Fruit fly (Drosophila melanogaster): Measurements from ENCODE around the gene CG43725.

The CG43725 gene

DNA sequence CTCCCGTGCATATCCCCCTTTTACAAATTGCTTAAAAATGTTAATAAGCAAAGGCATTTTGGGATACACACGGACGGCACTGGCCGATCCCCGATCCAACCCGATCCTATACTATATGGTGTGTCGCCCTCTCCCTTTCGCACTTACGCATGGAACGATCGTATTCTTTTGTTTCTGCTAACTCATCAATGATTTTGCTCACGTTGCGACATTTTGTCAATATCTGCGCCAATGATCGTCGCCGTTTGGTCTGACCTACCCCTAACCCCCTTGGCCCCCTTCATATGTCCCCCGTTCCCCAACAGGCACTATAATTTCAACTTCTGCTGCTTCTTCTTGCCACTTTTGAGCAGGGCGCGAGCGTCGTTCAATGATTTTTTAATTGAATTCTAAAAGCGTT, 25.6 kb upstream of the CG43725 start:
- no peak for TF ChIP-seq Lpt (GFP tag; optimal IDR thresholded peaks at IDR 0.05)
- TF ChIP-seq OdsH (GFP tag; optimal IDR thresholded peaks at IDR 0.05) = no peak
- no peak for TF ChIP-seq CG6808 (GFP tag; optimal IDR thresholded peaks at IDR 0.05)
- no peak for TF ChIP-seq CG10631 (GFP tag; optimal IDR thresholded peaks at IDR 0.05)
- TF ChIP-seq Ets96B (tag; optimal IDR thresholded peaks at IDR 0.05) = no peak
- no peak for TF ChIP-seq Gug (GFP tag; IDR thresholded peaks at IDR 0.05)
- TF ChIP-seq Smox (GFP tag; optimal IDR thresholded peaks at IDR 0.05) = no peak
- TF ChIP-seq Blimp-1 (GFP tag; optimal IDR thresholded peaks at IDR 0.05) = no peak
- no peak for TF ChIP-seq CG11294 (GFP tag; IDR thresholded peaks at IDR 0.05)
- TF ChIP-seq CG11902 (GFP tag; optimal IDR thresholded peaks at IDR 0.05) = no peak
- TF ChIP-seq fd85E (GFP tag; optimal IDR thresholded peaks at IDR 0.05) = no peak
- TF ChIP-seq CG1621 (tag; optimal IDR thresholded peaks at IDR 0.05) = no peak
- no peak for TF ChIP-seq ss (GFP tag; optimal IDR thresholded peaks at IDR 0.05)
- no peak for TF ChIP-seq CG8319 (GFP tag; optimal IDR thresholded peaks at IDR 0.05)

DNA sequence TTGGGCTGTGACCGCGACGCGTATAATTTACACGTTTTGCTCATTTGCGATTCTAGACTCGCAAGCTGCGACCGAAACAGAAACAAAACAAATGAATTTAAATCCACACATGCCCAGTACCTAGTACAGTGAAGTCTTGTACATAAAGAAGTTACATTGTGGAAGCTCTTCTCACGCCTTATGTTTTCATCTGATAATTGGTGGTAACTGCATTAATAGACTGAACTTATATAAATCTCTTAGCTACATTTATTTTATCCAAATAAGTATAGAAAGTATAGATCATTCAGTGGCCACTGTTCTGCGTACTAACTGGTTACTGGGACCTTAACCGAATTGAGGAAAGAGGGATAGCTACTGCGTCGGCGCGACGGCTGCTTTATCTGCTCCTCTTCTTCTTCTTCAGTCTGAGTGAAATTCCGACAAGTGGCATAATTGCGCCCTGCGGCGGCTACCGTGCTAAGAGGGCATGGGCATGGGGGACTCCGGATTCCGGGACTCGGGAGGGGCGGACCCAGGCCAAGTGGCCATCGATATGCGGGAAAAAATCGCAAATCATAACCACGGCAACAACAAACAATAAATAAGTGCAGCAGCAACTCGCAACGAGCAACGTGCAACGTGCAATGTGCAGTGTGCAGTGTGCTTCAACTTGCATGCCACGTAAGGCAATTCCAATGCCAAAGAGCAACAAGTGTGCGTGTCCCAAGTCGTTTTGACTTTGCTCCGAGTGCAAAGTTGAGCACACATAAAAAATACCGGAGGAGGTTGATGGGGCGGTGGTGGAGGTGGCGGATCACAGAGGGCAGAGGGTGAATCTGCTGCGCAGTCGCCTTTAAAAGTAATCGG, 23.4 kb upstream of the CG43725 start:
- peak; percentile 31 for TF ChIP-seq Sox102F (GFP tag; optimal IDR thresholded peaks at IDR 0.05)
- peak; percentile 58 for TF ChIP-seq svp (GFP tag)
- peak; percentile 24 for TF ChIP-seq CG9139 (GFP tag; optimal IDR thresholded peaks at IDR 0.05)
- TF ChIP-seq CG34406 (GFP tag; optimal IDR thresholded peaks at IDR 0.05) = peak; percentile 43
- no peak for TF ChIP-seq CG7368 (GFP tag; optimal IDR thresholded peaks at IDR 0.05)
- TF ChIP-seq Lpt (GFP tag; optimal IDR thresholded peaks at IDR 0.05) = no peak
- peak; percentile 33 for TF ChIP-seq CG8319 (GFP tag; optimal IDR thresholded peaks at IDR 0.05)
- TF ChIP-seq topi (GFP tag; optimal IDR thresholded peaks at IDR 0.05) = no peak
- TF ChIP-seq CG11762 (GFP tag; optimal IDR thresholded peaks at IDR 0.05; ENCODE audit: insufficient read depth) = no peak
- peak; percentile 16; the same call in 1 of the 3 replicates for TF ChIP-seq CG6163 (GFP tag; IDR thresholded peaks at IDR 0.05)
- TF ChIP-seq eg (GFP tag; IDR thresholded peaks at IDR 0.05) = 0 out of 3 replicates have a peak, but pooled peaks have one; percentile 25
- TF ChIP-seq dac (GFP tag; optimal IDR thresholded peaks at IDR 0.05) = no peak
- peak; percentile 54 for TF ChIP-seq CG3032 (tag; optimal IDR thresholded peaks at IDR 0.05)
- no peak for TF ChIP-seq CG8119 (GFP tag; IDR thresholded peaks at IDR 0.05)
- TF ChIP-seq CG6854 (GFP tag; optimal IDR thresholded peaks at IDR 0.05) = no peak
- peak in 1 of 2 experiments; percentile 96 for TF ChIP-seq ss (GFP tag; optimal IDR thresholded peaks at IDR 0.05)
- TF ChIP-seq CG8632 (GFP tag; optimal IDR thresholded peaks at IDR 0.05) = peak; percentile 44
- peak; percentile 30 for TF ChIP-seq pdm3 (GFP tag; optimal IDR thresholded peaks at IDR 0.05)
- no peak for TF ChIP-seq Blimp-1 (GFP tag; optimal IDR thresholded peaks at IDR 0.05)
- no peak for TF ChIP-seq CG11294 (GFP tag; IDR thresholded peaks at IDR 0.05)
- peak; percentile 23 for TF ChIP-seq CG31627 (GFP tag; optimal IDR thresholded peaks at IDR 0.05)
- TF ChIP-seq Met (GFP tag; optimal IDR thresholded peaks at IDR 0.05) = peak; percentile 54
- TF ChIP-seq net (GFP tag; optimal IDR thresholded peaks at IDR 0.05) = no peak
- no peak for TF ChIP-seq Gug (GFP tag; IDR thresholded peaks at IDR 0.05)
- TF ChIP-seq fd85E (GFP tag; optimal IDR thresholded peaks at IDR 0.05) = no peak
- TF ChIP-seq achi (GFP tag; optimal IDR thresholded peaks at IDR 0.05) = no peak
- TF ChIP-seq Hr4 (GFP tag; optimal IDR thresholded peaks at IDR 0.05) = no peak
- TF ChIP-seq lz (GFP tag; optimal IDR thresholded peaks at IDR 0.05) = peak; percentile 15
- TF ChIP-seq Sox15 (GFP tag; optimal IDR thresholded peaks at IDR 0.05) = peak; percentile 12
- TF ChIP-seq acj6 (GFP tag; optimal IDR thresholded peaks at IDR 0.05) = peak; percentile 31
- peak; percentile 40 for TF ChIP-seq CG1621 (tag; optimal IDR thresholded peaks at IDR 0.05)
- TF ChIP-seq CG4318 (GFP tag; optimal IDR thresholded peaks at IDR 0.05) = no peak
- no peak for TF ChIP-seq CG6276 (GFP tag; optimal IDR thresholded peaks at IDR 0.05)
- TF ChIP-seq CG6808 (GFP tag; optimal IDR thresholded peaks at IDR 0.05) = peak; percentile 34
- no peak for TF ChIP-seq salr (GFP tag; optimal IDR thresholded peaks at IDR 0.05)
- TF ChIP-seq esn (GFP tag; optimal IDR thresholded peaks at IDR 0.05) = peak; percentile 31
- peak; percentile 32 for TF ChIP-seq Hr39 (GFP tag; optimal IDR thresholded peaks at IDR 0.05)
- no peak for TF ChIP-seq spab (GFP tag; optimal IDR thresholded peaks at IDR 0.05)
- peak; percentile 26 for TF ChIP-seq dsx (GFP tag; optimal IDR thresholded peaks at IDR 0.05; ENCODE audit: poor library complexity, severe bottlenecking)
- no peak for TF ChIP-seq CG15336 (GFP tag; IDR thresholded peaks at IDR 0.05)
- peak; percentile 54 for TF ChIP-seq Ets96B (tag; optimal IDR thresholded peaks at IDR 0.05)
- no peak for TF ChIP-seq CG16779 (tag; optimal IDR thresholded peaks at IDR 0.05)
- peak; percentile 22 for TF ChIP-seq Smox (GFP tag; optimal IDR thresholded peaks at IDR 0.05)

Measured in whole organism, prepupa.